Fruit fly (Drosophila melanogaster) whole organism, prepupa: ENCODE measurements around the gene Acsx1L.

Source experiments
- CG10669 ChIP-seq: fragments of 200-800 bp; sonication (Bioruptor generic); optimal IDR thresholded peaks from 3 replicates; lab custom pipeline; 2018; ENCODE audit warnings: missing biosample characterization, mild to moderate bottlenecking, missing genetic modification characterization, moderate library complexity
- CG16779 ChIP-seq: fragments of 200-800 bp; sonication (Bioruptor generic); optimal IDR thresholded peaks from 3 replicates; lab custom pipeline; 2017; ENCODE audit warnings: missing biosample characterization, mild to moderate bottlenecking, missing genetic modification characterization
- eg ChIP-seq: fragments of 200-800 bp; sonication (Bioruptor generic); IDR thresholded peaks from 3 replicates; pipeline ENCODE4 v1.3.6; 2022; ENCODE audit warnings: missing biosample characterization, missing genetic modification characterization

dm6 chr3R:19774149-19774548 lies 1.1 kb upstream of the Acsx1L start:
- TF ChIP-seq eg (no peak), CG16779 (tag; lab: Kevin White, UChicago) (no peak), CG10669 (GFP tag; lab: Kevin White, UChicago) (no peak)
